Worm (Caenorhabditis elegans) whole organism, L4 larva: ENCODE data around the gene F21A3.11.

Experiments
- D1046.2 ChIP-seq: fragments of 200-800 bp; sonication (Bioruptor generic); IDR thresholded peaks from 2 replicates; pipeline ENCODE4 v1.3.6; 2022; ENCODE audit warnings: missing genetic modification characterization, missing compliant biosample characterization
- F10B5.3 ChIP-seq: sonication (generic microtip); optimal IDR thresholded peaks from 2 replicates; lab custom pipeline; 2016; ENCODE audit warnings: mild to moderate bottlenecking, missing genetic modification characterization, missing compliant biosample characterization
- F26F4.8 ChIP-seq: fragments of 200-800 bp; sonication (Bioruptor generic); conservative IDR thresholded peaks from 2 replicates; pipeline ENCODE4 v1.3.6; 2022; ENCODE audit warnings: missing genetic modification characterization, missing compliant biosample characterization
- F37D6.2 ChIP-seq: sonication (generic microtip); optimal IDR thresholded peaks from 2 replicates; lab custom pipeline; 2016; ENCODE audit warnings: mild to moderate bottlenecking, missing genetic modification characterization, missing compliant biosample characterization
- F44E2.7 ChIP-seq: fragments of 200-800 bp; sonication (Bioruptor generic); IDR thresholded peaks from 2 replicates; pipeline ENCODE4 v2.1.2; 2022; ENCODE audit warnings: missing genetic modification characterization, missing compliant biosample characterization
- F49E8.2 ChIP-seq: sonication (generic microtip); optimal IDR thresholded peaks from 2 replicates; lab custom pipeline; 2016; ENCODE audit warnings: missing compliant biosample characterization, mild to moderate bottlenecking, missing genetic modification characterization, borderline replicate concordance
- T26A8.4 ChIP-seq: fragments of 200-800 bp; sonication (Bioruptor generic); IDR thresholded peaks from 2 replicates; pipeline ENCODE4 v1.3.6; 2022; ENCODE audit warnings: missing genetic modification characterization, missing compliant biosample characterization
- Y105C5A.15 ChIP-seq: fragments of 200-800 bp; sonication (Bioruptor generic); IDR thresholded peaks from 2 replicates; pipeline ENCODE4 v1.3.6; 2022; ENCODE audit warnings: missing genetic modification characterization, missing compliant biosample characterization
- Y48G9A.11 ChIP-seq: fragments of 200-800 bp; sonication (Bioruptor generic); IDR thresholded peaks from 2 replicates; pipeline ENCODE4 v1.3.6; 2022; ENCODE audit warnings: missing genetic modification reagents, missing genetic modification characterization, missing compliant biosample characterization
- Y5F2A.4 ChIP-seq: fragments of 200-800 bp; sonication (Bioruptor generic); optimal IDR thresholded peaks from 2 replicates; lab custom pipeline; 2018; ENCODE audit warnings: mild to moderate bottlenecking, missing genetic modification characterization, missing compliant biosample characterization
- Y75B8A.6 ChIP-seq: fragments of 200-800 bp; sonication (Bioruptor generic); IDR thresholded peaks from 2 replicates; pipeline ENCODE4 v1.3.6; 2022; ENCODE audit warnings: missing genetic modification reagents, missing genetic modification characterization, missing compliant biosample characterization
- ZK337.2 ChIP-seq: fragments of 200-800 bp; sonication (Bioruptor generic); IDR thresholded peaks from 2 replicates; pipeline ENCODE4 v1.3.6; 2022; ENCODE audit warnings: missing genetic modification reagents, missing genetic modification characterization, missing compliant biosample characterization
- ama-1 ChIP-seq: fragments of 150-350 bp; optimal IDR thresholded peaks from 2 replicates; lab custom pipeline; 2014; ENCODE audit warnings: inconsistent platforms, mixed read lengths
- arid-1 ChIP-seq: fragments of 200-800 bp; sonication (Bioruptor generic); conservative IDR thresholded peaks from 2 replicates; pipeline ENCODE4 v1.3.6; 2022; ENCODE audit warnings: missing genetic modification reagents, missing genetic modification characterization, missing compliant biosample characterization
- attf-4 ChIP-seq: sonication (generic microtip); optimal IDR thresholded peaks from 3 replicates; lab custom pipeline; 2017; ENCODE audit warnings: missing biosample characterization, missing genetic modification characterization
- ceh-28 ChIP-seq: fragments of 150-350 bp; optimal IDR thresholded peaks from 2 replicates; lab custom pipeline; 2014; ENCODE audit warnings: missing biosample characterization, missing genetic modification reagents, missing genetic modification characterization
- ces-1 ChIP-seq: fragments of 150-350 bp; sonication (generic microtip); optimal IDR thresholded peaks from 4 replicates; lab custom pipeline; 2014; ENCODE audit warnings: missing biosample characterization, missing genetic modification reagents, missing genetic modification characterization
- daf-16 ChIP-seq, 3 experiments: sonication (generic microtip); optimal IDR thresholded peaks; 2 replicates each; lab custom pipeline; 2016 to 2017; ENCODE audit warnings: missing genetic modification characterization in 3 of 3, missing genetic modification reagents in 3 of 3, mild to moderate bottlenecking in 2 of 3, missing compliant biosample characterization in 2 of 3, missing biosample characterization in 1 of 3, moderate library complexity in 1 of 3
- daf-19 ChIP-seq: fragments of 200-800 bp; sonication (Bioruptor generic); conservative IDR thresholded peaks from 2 replicates; pipeline ENCODE4 v1.3.6; 2022; ENCODE audit warnings: missing genetic modification characterization, missing compliant biosample characterization
- dmd-6 ChIP-seq: fragments of 200-800 bp; sonication (Bioruptor generic); IDR thresholded peaks from 2 replicates; pipeline ENCODE4 v1.3.6; 2022; ENCODE audit warnings: missing genetic modification reagents, missing genetic modification characterization, missing compliant biosample characterization
- dmd-8 ChIP-seq: fragments of 200-800 bp; sonication (Bioruptor generic); IDR thresholded peaks from 2 replicates; pipeline ENCODE4 v1.3.6; 2022; ENCODE audit warnings: missing genetic modification characterization, missing compliant biosample characterization
- dmd-9 ChIP-seq: fragments of 200-800 bp; sonication (Bioruptor generic); IDR thresholded peaks from 2 replicates; pipeline ENCODE4 v1.3.6; 2022; ENCODE audit warnings: missing genetic modification reagents, missing genetic modification characterization, missing compliant biosample characterization
- duxl-1 ChIP-seq: sonication (generic microtip); optimal IDR thresholded peaks from 2 replicates; lab custom pipeline; 2016; ENCODE audit warnings: mild to moderate bottlenecking, missing genetic modification characterization, moderate library complexity, missing compliant biosample characterization; ENCODE audit not compliant: poor library complexity
- egl-27 ChIP-seq: sonication (generic microtip); optimal IDR thresholded peaks from 3 replicates; lab custom pipeline; 2017; ENCODE audit warnings: missing biosample characterization, missing genetic modification reagents, missing genetic modification characterization
- fos-1 ChIP-seq: fragments of 150-350 bp; optimal IDR thresholded peaks from 2 replicates; lab custom pipeline; 2014; ENCODE audit warnings: missing biosample characterization, missing genetic modification characterization
- gei-8 ChIP-seq: fragments of 200-800 bp; sonication (Bioruptor generic); optimal IDR thresholded peaks from 2 replicates; lab custom pipeline; 2018; ENCODE audit warnings: mild to moderate bottlenecking, missing genetic modification characterization, missing compliant biosample characterization
- hlh-11 ChIP-seq: fragments of 200-800 bp; sonication (Bioruptor generic); optimal IDR thresholded peaks from 2 replicates; lab custom pipeline; 2018; ENCODE audit warnings: mild to moderate bottlenecking, missing genetic modification characterization, missing compliant biosample characterization
- lim-7 ChIP-seq: fragments of 200-800 bp; sonication (Bioruptor generic); IDR thresholded peaks from 2 replicates; pipeline ENCODE4 v1.3.6; 2022; ENCODE audit warnings: missing genetic modification characterization, missing compliant biosample characterization
- lin-15B ChIP-seq: fragments of 150-350 bp; sonication (generic microtip); optimal IDR thresholded peaks from 3 replicates; lab custom pipeline; 2014; ENCODE audit warnings: missing biosample characterization, missing genetic modification characterization
- madf-5 ChIP-seq, 2 experiments: fragments of 200-800 bp; sonication (Bioruptor generic); IDR thresholded peaks; 2 replicates each; pipeline ENCODE4 v1.3.6; 2022; ENCODE audit warnings: missing compliant biosample characterization in 2 of 2, missing genetic modification characterization in 2 of 2
- madf-9 ChIP-seq: fragments of 200-800 bp; sonication (Bioruptor generic); conservative IDR thresholded peaks from 2 replicates; pipeline ENCODE4 v1.3.6; 2022; ENCODE audit warnings: missing genetic modification reagents, missing genetic modification characterization, missing compliant biosample characterization
- mdt-29 ChIP-seq: fragments of 200-800 bp; sonication (Bioruptor generic); IDR thresholded peaks from 2 replicates; pipeline ENCODE4 v1.3.6; 2022; ENCODE audit warnings: missing genetic modification reagents, missing genetic modification characterization, missing compliant biosample characterization
- mxl-2 ChIP-seq: fragments of 200-800 bp; sonication (Bioruptor generic); conservative IDR thresholded peaks from 2 replicates; pipeline ENCODE4 v1.3.6; 2022; ENCODE audit warnings: missing genetic modification reagents, missing genetic modification characterization, missing compliant biosample characterization
- nhr-102 ChIP-seq: sonication (generic microtip); optimal IDR thresholded peaks from 2 replicates; lab custom pipeline; 2016; ENCODE audit warnings: mild to moderate bottlenecking, missing genetic modification characterization, moderate library complexity, missing compliant biosample characterization
- nhr-237 ChIP-seq: sonication (generic microtip); optimal IDR thresholded peaks from 2 replicates; lab custom pipeline; 2017; ENCODE audit warnings: missing biosample characterization, missing genetic modification characterization
- nhr-28 ChIP-seq: fragments of 150-350 bp; optimal IDR thresholded peaks from 2 replicates; lab custom pipeline; 2014; ENCODE audit warnings: missing biosample characterization, missing genetic modification characterization
- nhr-41 ChIP-seq: fragments of 200-800 bp; sonication (Bioruptor generic); IDR thresholded peaks from 2 replicates; pipeline ENCODE4 v1.3.6; 2022; ENCODE audit warnings: missing genetic modification reagents, missing genetic modification characterization, missing compliant biosample characterization
- nhr-6 ChIP-seq: fragments of 150-350 bp; optimal IDR thresholded peaks from 2 replicates; lab custom pipeline; 2014; ENCODE audit warnings: missing biosample characterization, missing genetic modification characterization
- nhr-76 ChIP-seq: fragments of 150-350 bp; optimal IDR thresholded peaks from 2 replicates; lab custom pipeline; 2014; ENCODE audit warnings: missing biosample characterization, missing genetic modification characterization
- rbr-2 ChIP-seq: sonication (generic microtip); optimal IDR thresholded peaks from 2 replicates; lab custom pipeline; 2016; ENCODE audit warnings: missing genotype, missing genetic modification characterization, missing compliant biosample characterization
- sdz-12 ChIP-seq: fragments of 200-800 bp; sonication (Bioruptor generic); optimal IDR thresholded peaks from 2 replicates; lab custom pipeline; 2018; ENCODE audit warnings: mild to moderate bottlenecking, missing genetic modification characterization, missing compliant biosample characterization
- set-16 ChIP-seq: fragments of 200-800 bp; sonication (Bioruptor generic); IDR thresholded peaks from 2 replicates; pipeline ENCODE4 v1.3.6; 2022; ENCODE audit warnings: missing genetic modification reagents, missing genetic modification characterization, missing compliant biosample characterization
- skn-1 ChIP-seq: fragments of 150-350 bp; optimal IDR thresholded peaks from 2 replicates; lab custom pipeline; 2014; ENCODE audit warnings: missing biosample characterization, missing genetic modification characterization
- snpc-4 ChIP-seq: fragments of 150-350 bp; optimal IDR thresholded peaks from 2 replicates; lab custom pipeline; 2014; ENCODE audit warnings: missing biosample characterization, missing genetic modification characterization
- spr-1 ChIP-seq: sonication (generic microtip); optimal IDR thresholded peaks from 2 replicates; lab custom pipeline; 2016; ENCODE audit warnings: mild to moderate bottlenecking, missing genetic modification characterization, missing compliant biosample characterization
- tag-97 ChIP-seq: fragments of 200-800 bp; sonication (Bioruptor generic); IDR thresholded peaks from 2 replicates; pipeline ENCODE4 v1.3.6; 2022; ENCODE audit warnings: missing genetic modification characterization, missing compliant biosample characterization
- tra-1 ChIP-seq: fragments of 200-800 bp; sonication (Bioruptor generic); IDR thresholded peaks from 2 replicates; pipeline ENCODE4 v1.3.6; 2022; ENCODE audit warnings: missing genetic modification reagents, missing genetic modification characterization, missing compliant biosample characterization
- zip-2 ChIP-seq: fragments of 150-350 bp; optimal IDR thresholded peaks from 2 replicates; lab custom pipeline; 2014; ENCODE audit warnings: missing biosample characterization, missing genetic modification characterization

F21A3.11 gene

DNA sequence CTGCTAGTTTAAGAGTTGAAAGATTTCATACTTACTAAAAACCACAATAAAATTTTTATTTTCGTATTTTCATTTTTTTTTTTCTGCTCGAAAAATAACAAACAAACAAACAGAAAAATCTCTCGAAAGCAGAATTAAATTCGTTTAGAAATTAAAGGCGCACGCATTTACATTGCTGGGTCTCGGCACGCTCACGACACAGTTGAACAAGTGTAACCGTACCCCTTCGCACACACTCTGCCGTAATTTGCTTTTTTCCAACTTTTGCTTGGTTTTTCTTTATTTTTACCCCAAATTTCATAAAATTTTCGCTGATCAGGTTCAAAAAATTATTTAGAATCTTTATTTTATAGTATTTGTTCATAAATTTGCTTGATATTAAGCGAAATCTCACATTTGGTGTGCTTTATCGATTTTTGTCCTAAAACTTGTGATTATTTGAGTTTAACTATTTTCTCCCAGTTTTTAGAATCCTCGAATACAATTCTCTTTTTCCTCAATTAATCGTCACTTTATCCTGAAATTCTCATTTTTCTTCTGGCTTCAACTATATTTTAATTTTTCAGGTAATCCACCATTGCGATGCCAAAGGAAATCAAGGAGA lies 21.3 kb downstream of the F21A3.11 start, which contains the start of gene rpl-38 (continued):
- TF ChIP-seq dmd-9 (GFP tag; lab: Robert Waterston, UW) (peak; percentile 58; the same call in 1 of the 2 replicates), egl-27 (tag; lab: Kevin White, UChicago) (no peak), Y48G9A.11 (GFP tag; lab: Robert Waterston, UW) (no peak), nhr-28 (tag; lab: Kevin White, UChicago) (peak; percentile 42), mxl-2 (GFP tag; lab: Robert Waterston, UW) (no peak), ZK337.2 (GFP tag; lab: Robert Waterston, UW) (no peak), ama-1 (lab: Kevin White, UChicago) (no peak), lim-7 (GFP tag; lab: Robert Waterston, UW) (no peak), nhr-41 (no peak), ces-1 (GFP tag; lab: Kevin White, UChicago) (no peak), T26A8.4 (GFP tag; lab: Robert Waterston, UW) (peak; percentile 55; the same call in 1 of the 2 replicates), madf-9 (no peak), skn-1 (tag; lab: Kevin White, UChicago) (no peak), F37D6.2 (peak; percentile 47), set-16 (GFP tag; lab: Robert Waterston, UW) (no peak), Y105C5A.15 (GFP tag; lab: Robert Waterston, UW) (no peak), spr-1 (tag; lab: Kevin White, UChicago) (peak; percentile 58), nhr-237 (tag; lab: Kevin White, UChicago) (no peak), F44E2.7 (GFP tag; lab: Robert Waterston, UW) (no peak), lin-15B (no peak), F10B5.3 (tag; lab: Kevin White, UChicago) (peak; percentile 56), F26F4.8 (GFP tag; lab: Robert Waterston, UW) (no peak), tra-1 (GFP tag; lab: Robert Waterston, UW) (no peak), duxl-1 (tag; lab: Kevin White, UChicago) (peak; percentile 65), hlh-11 (tag; lab: Kevin White, UChicago) (peak; percentile 56), dmd-6 (GFP tag; lab: Robert Waterston, UW) (peak; percentile 52; the same call in 1 of the 2 replicates), rbr-2 (peak; percentile 69), nhr-6 (tag; lab: Kevin White, UChicago) (peak; percentile 42), attf-4 (tag; lab: Kevin White, UChicago) (no peak), daf-19 (GFP tag; lab: Robert Waterston, UW) (no peak), mdt-29 (GFP tag; lab: Robert Waterston, UW) (no peak), snpc-4 (peak; percentile 21), zip-2 (no peak)
- TF ChIP-seq, all 104 proteins: peak for 40

ce11 chrV:15505068-15505467 lies 27.9 kb downstream of the F21A3.11 start:
- TF ChIP-seq set-16 (GFP tag; lab: Robert Waterston, UW) (peak; percentile 43; the same call in 1 of the 2 replicates), daf-16 (GFP tag; optimal IDR thresholded peaks at IDR 0.05; lab: Kevin White, UChicago) (peak; percentile 2 to 65), daf-16 (tag; optimal IDR thresholded peaks at IDR 0.05; lab: Kevin White, UChicago) (peak; percentile 44), Y105C5A.15 (GFP tag; lab: Robert Waterston, UW) (peak; percentile 13; the same call in 1 of the 2 replicates), F26F4.8 (GFP tag; lab: Robert Waterston, UW) (0 out of 2 replicates have a peak, but pooled peaks have one; percentile 49), ZK337.2 (GFP tag; lab: Robert Waterston, UW) (peak; percentile 58; the same call in 1 of the 2 replicates), spr-1 (tag; lab: Kevin White, UChicago) (peak; percentile 28), F49E8.2 (tag; lab: Kevin White, UChicago) (no peak), fos-1 (tag; lab: Kevin White, UChicago) (no peak), gei-8 (GFP tag; lab: Kevin White, UChicago) (no peak), hlh-11 (tag; lab: Kevin White, UChicago) (peak; percentile 41), Y75B8A.6 (GFP tag; lab: Robert Waterston, UW) (no peak), tag-97 (no peak), arid-1 (peak; percentile 81), dmd-6 (GFP tag; lab: Robert Waterston, UW) (peak; percentile 67), ceh-28 (tag; lab: Kevin White, UChicago) (no peak), D1046.2 (GFP tag; lab: Robert Waterston, UW) (peak; percentile 85; the same call in 1 of the 2 replicates), nhr-76 (tag; lab: Kevin White, UChicago) (no peak), nhr-28 (tag; lab: Kevin White, UChicago) (peak; percentile 16), dmd-8 (GFP tag; lab: Robert Waterston, UW) (peak; percentile 72), sdz-12 (peak; percentile 54), nhr-102 (tag; lab: Kevin White, UChicago) (peak; percentile 26), rbr-2 (peak; percentile 55), T26A8.4 (GFP tag; lab: Robert Waterston, UW) (peak; percentile 75), Y5F2A.4 (GFP tag; lab: Kevin White, UChicago) (peak; percentile 60), madf-5 (GFP tag; IDR thresholded peaks at IDR 0.05; lab: Robert Waterston, UW) (0 out of 4 replicates have a peak, but pooled peaks of 1 of the 2 experiments have one; percentile 40)
